Fruit fly (Drosophila melanogaster): Measurements from ENCODE around the gene Sec61gamma.

Gene Sec61gamma

dm6 chrX:19642819-19643504, at the start of gene Sec61gamma, which contains the start of gene CG12237 (continued):
- TF ChIP-seq CG13775 (GFP tag; optimal IDR thresholded peaks at IDR 0.05) (peak; percentile 5), Chrac-16 (GFP tag; optimal IDR thresholded peaks at IDR 0.05) (no peak), tin (GFP tag; optimal IDR thresholded peaks at IDR 0.05) (no peak), CG14710 (tag; optimal IDR thresholded peaks at IDR 0.05) (peak; percentile 60), CG30431 (GFP tag; optimal IDR thresholded peaks at IDR 0.05) (no peak), sna (GFP tag; IDR thresholded peaks at IDR 0.05; ENCODE audit: partially characterized antibody) (no peak), Dref (GFP tag; IDR thresholded peaks at IDR 0.05) (peak; percentile 50), vvl (GFP tag; IDR thresholded peaks at IDR 0.05) (peak; percentile 57; the same call in 1 of the 2 replicates), CG32532 (GFP tag; IDR thresholded peaks at IDR 0.05) (peak; percentile 60), NK7.1 (GFP tag; optimal IDR thresholded peaks at IDR 0.05) (no peak), BEAF-32 (GFP tag; optimal IDR thresholded peaks at IDR 0.05) (peak; percentile 44), B-H2 (GFP tag; optimal IDR thresholded peaks at IDR 0.05) (peak; percentile 44), cwo (GFP tag; optimal IDR thresholded peaks at IDR 0.05) (no peak), ERR (GFP tag; optimal IDR thresholded peaks at IDR 0.05) (peak; percentile 25), CG18011 (GFP tag; optimal IDR thresholded peaks at IDR 0.05) (peak; percentile 96), az2 (GFP tag; optimal IDR thresholded peaks at IDR 0.05) (no peak), sima (GFP tag; optimal IDR thresholded peaks at IDR 0.05) (no peak), danr (GFP tag; IDR thresholded peaks at IDR 0.05) (no peak), ci (GFP tag; IDR thresholded peaks at IDR 0.05) (peak; percentile 74), Mad (GFP tag; optimal IDR thresholded peaks at IDR 0.05) (peak; percentile 9), dm (GFP tag; optimal IDR thresholded peaks at IDR 0.05) (peak; percentile 53), CG4424 (GFP tag; optimal IDR thresholded peaks at IDR 0.05) (no peak), amos (GFP tag; IDR thresholded peaks at IDR 0.05; ENCODE audit: partially characterized antibody) (peak; percentile 50; the same call in 1 of the 2 replicates), hbn (GFP tag; IDR thresholded peaks at IDR 0.05; ENCODE audit: partially characterized antibody) (no peak), Sin3A (optimal IDR thresholded peaks at IDR 0.05) (peak; percentile 16), CG3847 (GFP tag; IDR thresholded peaks at IDR 0.05) (peak; percentile 22; the same call in 1 of the 2 replicates), crp (GFP tag; optimal IDR thresholded peaks at IDR 0.05) (peak in 1 of 2 experiments; percentile 36), CG2678 (tag; optimal IDR thresholded peaks at IDR 0.05) (peak; percentile 33), Atf-2 (GFP tag; optimal IDR thresholded peaks at IDR 0.05) (no peak), dan (GFP tag; IDR thresholded peaks at IDR 0.05) (no peak), CG18764 (GFP tag; optimal IDR thresholded peaks at IDR 0.05) (no peak), fu2 (GFP tag; optimal IDR thresholded peaks at IDR 0.05) (no peak), Adf1 (GFP tag; IDR thresholded peaks at IDR 0.05) (no peak; the same call in 1 of the 2 replicates), slp2 (GFP tag; optimal IDR thresholded peaks at IDR 0.05) (peak; percentile 13), Dek (tag; optimal IDR thresholded peaks at IDR 0.05) (peak; percentile 27), gcm2 (GFP tag; optimal IDR thresholded peaks at IDR 0.05) (no peak), CG8089 (GFP tag; optimal IDR thresholded peaks at IDR 0.05) (no peak), CG1233 (GFP tag; optimal IDR thresholded peaks at IDR 0.05) (no peak), HLH3B (GFP tag; IDR thresholded peaks at IDR 0.05) (no peak), CG8765 (GFP tag; IDR thresholded peaks at IDR 0.05) (no peak), jing (GFP tag; optimal IDR thresholded peaks at IDR 0.05) (no peak), Med (GFP tag) (peak; percentile 88), kah (GFP tag; optimal IDR thresholded peaks at IDR 0.05) (no peak), CG10209 (GFP tag; optimal IDR thresholded peaks at IDR 0.05) (no peak), yki (optimal IDR thresholded peaks at IDR 0.05) (no peak)

All from whole organism, embryonic.